Fruit fly (Drosophila melanogaster) whole organism: Measurements from ENCODE around the gene CycY.

Experiments used
- EcR ChIP-seq, 2 experiments: fragments of >200 bp; optimal IDR thresholded peaks; 2 replicates each; lab custom pipeline; 2017; ENCODE audit warnings: missing biosample characterization in 2 of 2, missing genetic modification characterization in 2 of 2, missing genetic modification reagents in 2 of 2
- pan ChIP-seq: fragments of >200 bp; optimal IDR thresholded peaks from 2 replicates; lab custom pipeline; 2017

DNA sequence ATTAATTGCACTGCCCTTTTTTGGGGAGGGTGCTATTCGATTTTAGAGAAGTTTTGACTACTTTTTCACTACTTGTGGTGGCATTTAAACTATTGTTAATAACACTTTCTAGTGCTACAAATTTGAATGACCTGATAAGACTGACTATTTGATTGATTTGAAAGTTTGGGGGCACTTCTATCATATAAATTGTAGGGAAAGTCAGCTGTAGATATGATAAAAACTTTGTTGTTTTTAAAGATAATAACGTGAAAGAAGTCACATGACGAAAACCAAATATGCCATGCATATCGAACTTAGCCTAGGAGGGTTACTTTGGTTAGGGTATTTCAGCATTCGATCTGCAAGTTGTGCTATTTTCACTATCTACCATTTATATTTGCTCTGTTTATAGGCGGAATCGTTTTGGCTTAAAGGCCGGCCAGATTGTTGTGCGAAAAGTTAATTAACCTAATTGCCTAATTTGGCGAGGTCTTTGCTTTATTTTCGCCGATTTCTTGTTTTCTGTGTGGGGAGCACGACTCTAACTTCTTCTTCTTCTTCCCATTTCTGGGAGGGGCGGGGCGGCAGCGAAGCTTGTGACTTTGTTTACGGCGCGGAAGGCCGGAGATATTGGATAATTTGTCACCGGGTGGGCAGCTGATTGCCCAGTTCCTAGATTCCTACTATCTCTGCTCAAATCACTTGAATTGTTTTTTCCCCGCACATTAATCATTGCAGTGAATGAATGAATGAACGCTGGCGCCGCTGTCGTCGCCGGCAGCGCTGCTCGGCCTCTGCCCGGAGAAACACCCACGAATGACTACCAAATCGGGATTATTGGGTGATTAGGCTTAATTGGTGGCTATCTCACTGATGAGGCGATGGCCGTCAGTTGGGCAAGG, 557 bp downstream of the CycY start:
- TF ChIP-seq pan (lab: Kevin White, UChicago) (no peak), EcR (GFP tag; optimal IDR thresholded peaks at IDR 0.05; lab: Kevin White, UChicago) (no peak)
